Worm (Caenorhabditis elegans) whole organism, L4 larva: Measurements from ENCODE around the gene srsx-37.

ENCODE experiments used
- ceh-20 ChIP-seq: fragments of 200-800 bp; sonication (Bioruptor generic); IDR thresholded peaks from 2 replicates; pipeline ENCODE4 v1.3.6; 2022; ENCODE audit warnings: missing genetic modification reagents, missing genetic modification characterization, missing compliant biosample characterization
- ceh-32 ChIP-seq: sonication (generic microtip); optimal IDR thresholded peaks from 2 replicates; lab custom pipeline; 2016; ENCODE audit warnings: mild to moderate bottlenecking, missing genetic modification characterization, missing compliant biosample characterization; ENCODE audit not compliant: poor library complexity
- ceh-82 ChIP-seq: sonication (generic microtip); optimal IDR thresholded peaks from 2 replicates; lab custom pipeline; 2017; ENCODE audit warnings: missing biosample characterization, missing genetic modification characterization
- jun-1 ChIP-seq: fragments of 150-350 bp; optimal IDR thresholded peaks from 2 replicates; lab custom pipeline; 2014; ENCODE audit warnings: missing biosample characterization, missing genetic modification reagents, missing genetic modification characterization
- mdl-1 ChIP-seq, 2 experiments: fragments of 150-350 bp in 1 of 2; sonication (generic microtip) in 1 of 2; optimal IDR thresholded peaks; 2 replicates each; lab custom pipeline; 2014 to 2017; ENCODE audit warnings: missing biosample characterization in 2 of 2, missing genetic modification characterization in 2 of 2
- nhr-111 ChIP-seq: fragments of 200-800 bp; sonication (Bioruptor generic); optimal IDR thresholded peaks from 2 replicates; lab custom pipeline; 2018; ENCODE audit warnings: mild to moderate bottlenecking, missing genetic modification characterization, missing compliant biosample characterization
- nhr-237 ChIP-seq: sonication (generic microtip); optimal IDR thresholded peaks from 2 replicates; lab custom pipeline; 2017; ENCODE audit warnings: missing biosample characterization, missing genetic modification characterization
- nhr-41 ChIP-seq: fragments of 200-800 bp; sonication (Bioruptor generic); IDR thresholded peaks from 2 replicates; pipeline ENCODE4 v1.3.6; 2022; ENCODE audit warnings: missing genetic modification reagents, missing genetic modification characterization, missing compliant biosample characterization
- pha-4 ChIP-seq, 2 experiments: fragments of 150-350 bp in 1 of 2; fragments of 200-800 bp in 1 of 2; sonication (Bioruptor generic) in 1 of 2; IDR thresholded peaks in 1 of 2; optimal IDR thresholded peaks in 1 of 2; 2 replicates each; pipeline versions ENCODE4 v1.3.6 to Lab custom; 2014 to 2022; ENCODE audit warnings: missing genetic modification characterization in 2 of 2, missing genetic modification reagents in 2 of 2, missing biosample characterization in 1 of 2, missing compliant biosample characterization in 1 of 2
- tra-1 ChIP-seq: fragments of 200-800 bp; sonication (Bioruptor generic); IDR thresholded peaks from 2 replicates; pipeline ENCODE4 v1.3.6; 2022; ENCODE audit warnings: missing genetic modification reagents, missing genetic modification characterization, missing compliant biosample characterization

ce11 chrV:15274757-15275156 lies 15.8 kb upstream of the srsx-37 start, which contains the start of gene srw-16:
- no peak for TF ChIP-seq tra-1
- TF ChIP-seq nhr-237 = no peak
- TF ChIP-seq ceh-32 (tag; lab: Kevin White, UChicago) = no peak
- TF ChIP-seq nhr-41 (GFP tag; lab: Robert Waterston, UW) = no peak
- no peak for TF ChIP-seq jun-1 (tag; lab: Kevin White, UChicago)
- TF ChIP-seq mdl-1 (tag; optimal IDR thresholded peaks at IDR 0.05; lab: Kevin White, UChicago) = no peak
- no peak for TF ChIP-seq ceh-82 (tag; lab: Kevin White, UChicago)
- TF ChIP-seq pha-4 (GFP tag; IDR thresholded peaks at IDR 0.05; lab: Robert Waterston, UW) = no peak
- no peak for TF ChIP-seq pha-4 (tag; optimal IDR thresholded peaks at IDR 0.05; lab: Kevin White, UChicago)
- TF ChIP-seq ceh-20 (GFP tag; lab: Robert Waterston, UW) = no peak
- no peak for TF ChIP-seq nhr-111 (GFP tag; lab: Kevin White, UChicago)
